Fruit fly (Drosophila melanogaster) whole organism, embryonic: Measurements from ENCODE around the gene Actn3.

Experiments used
- Atf-2 ChIP-seq: fragments of 200-800 bp; sonication (Bioruptor generic); optimal IDR thresholded peaks from 2 replicates; lab custom pipeline; 2016; ENCODE audit warnings: missing biosample characterization, missing genetic modification characterization
- Awh ChIP-seq: fragments of 200-800 bp; sonication (Bioruptor generic); IDR thresholded peaks from 2 replicates; pipeline ENCODE4, ENCODE4 v1.3.6; 2022; ENCODE audit warnings: missing biosample characterization, missing genetic modification characterization
- CG10959 ChIP-seq: fragments of 200-800 bp; sonication (Bioruptor generic); IDR thresholded peaks from 2 replicates; pipeline ENCODE4 v1.3.6; 2022; ENCODE audit warnings: missing biosample characterization, missing genetic modification characterization
- CG12744 ChIP-seq: fragments of 200-800 bp; sonication (Bioruptor generic); optimal IDR thresholded peaks from 2 replicates; lab custom pipeline; 2016; ENCODE audit warnings: missing biosample characterization, missing genetic modification characterization
- CG12769 ChIP-seq: fragments of 200-800 bp; sonication (Bioruptor generic); optimal IDR thresholded peaks from 2 replicates; lab custom pipeline; 2019; ENCODE audit warnings: missing biosample characterization, mild to moderate bottlenecking, missing genetic modification characterization, moderate library complexity
- CG14050 ChIP-seq: fragments of 200-800 bp; sonication (Bioruptor generic); IDR thresholded peaks from 3 replicates; pipeline ENCODE4 v1.3.6; 2022; ENCODE audit warnings: missing biosample characterization, missing genetic modification characterization
- CG17359 ChIP-seq: fragments of 200-800 bp; sonication (Bioruptor generic); optimal IDR thresholded peaks from 3 replicates; lab custom pipeline; 2018; ENCODE audit warnings: missing biosample characterization, mild to moderate bottlenecking, missing genetic modification characterization, moderate library complexity
- CG18599 ChIP-seq: fragments of 200-800 bp; sonication (Bioruptor generic); optimal IDR thresholded peaks from 3 replicates; lab custom pipeline; 2017; ENCODE audit warnings: missing biosample characterization, missing genetic modification characterization, mild to moderate bottlenecking, moderate library complexity, missing genetic modification reagents
- CG18619 ChIP-seq: fragments of 200-800 bp; sonication (Bioruptor generic); optimal IDR thresholded peaks from 3 replicates; lab custom pipeline; 2017; ENCODE audit warnings: missing biosample characterization, mild to moderate bottlenecking, missing genetic modification characterization
- CG2116 ChIP-seq: fragments of 200-800 bp; sonication (Bioruptor generic); optimal IDR thresholded peaks from 3 replicates; lab custom pipeline; 2018; ENCODE audit warnings: missing biosample characterization, mild to moderate bottlenecking, missing genetic modification characterization
- CG2199 ChIP-seq: fragments of 200-800 bp; sonication (Bioruptor generic); IDR thresholded peaks from 3 replicates; pipeline ENCODE4 v1.3.6; 2022; ENCODE audit warnings: missing biosample characterization, missing genetic modification characterization
- CG2678 ChIP-seq: fragments of 200-800 bp; sonication (Bioruptor generic); optimal IDR thresholded peaks from 3 replicates; lab custom pipeline; 2019; ENCODE audit warnings: missing biosample characterization, mild to moderate bottlenecking, missing genetic modification characterization, moderate library complexity
- CG31365 ChIP-seq: fragments of 200-800 bp; sonication (Bioruptor generic); optimal IDR thresholded peaks from 2 replicates; lab custom pipeline; 2018; ENCODE audit warnings: missing biosample characterization, mild to moderate bottlenecking, missing genetic modification characterization
- CG3726 ChIP-seq: fragments of 200-800 bp; sonication (Bioruptor generic); IDR thresholded peaks from 3 replicates; pipeline ENCODE4, ENCODE4 v1.3.6; 2022; ENCODE audit warnings: missing biosample characterization, missing genetic modification characterization
- CG6654 ChIP-seq: fragments of 200-800 bp; sonication (Bioruptor generic); optimal IDR thresholded peaks from 2 replicates; lab custom pipeline; 2017; ENCODE audit warnings: missing biosample characterization, mild to moderate bottlenecking, missing genetic modification characterization
- CG7839 ChIP-seq: fragments of 200-800 bp; sonication (Bioruptor generic); optimal IDR thresholded peaks from 3 replicates; lab custom pipeline; 2018; ENCODE audit warnings: missing biosample characterization, mild to moderate bottlenecking, missing genetic modification characterization, moderate library complexity
- CG8359 ChIP-seq: fragments of 200-800 bp; sonication (Bioruptor generic); optimal IDR thresholded peaks from 2 replicates; lab custom pipeline; 2017; ENCODE audit warnings: missing biosample characterization, mild to moderate bottlenecking, missing genetic modification characterization, borderline replicate concordance
- CG9932 ChIP-seq: fragments of 200-800 bp; sonication (Bioruptor generic); IDR thresholded peaks from 2 replicates; pipeline ENCODE4 v1.3.6; 2022; ENCODE audit warnings: missing biosample characterization, missing genetic modification characterization
- Chrac-16 ChIP-seq: fragments of 200-800 bp; sonication (Bioruptor generic); optimal IDR thresholded peaks from 3 replicates; lab custom pipeline; 2016; ENCODE audit warnings: missing biosample characterization, missing genetic modification characterization
- D19B ChIP-seq: fragments of 200-800 bp; sonication (Bioruptor generic); optimal IDR thresholded peaks from 2 replicates; lab custom pipeline; 2017; ENCODE audit warnings: missing biosample characterization, mild to moderate bottlenecking, missing genetic modification characterization
- Gug ChIP-seq: fragments of 200-800 bp; sonication (Bioruptor generic); IDR thresholded peaks from 4 replicates; pipeline ENCODE4 v1.3.6; 2022; ENCODE audit warnings: missing biosample characterization, missing genetic modification characterization
- Myb ChIP-seq: fragments of 200-800 bp; sonication (Bioruptor generic); optimal IDR thresholded peaks from 2 replicates; lab custom pipeline; 2016; ENCODE audit warnings: missing biosample characterization, missing genetic modification characterization
- NFAT ChIP-seq: fragments of 200-800 bp; sonication (Bioruptor generic); IDR thresholded peaks from 2 replicates; pipeline ENCODE4 v1.3.6; 2022; ENCODE audit warnings: missing biosample characterization, missing genetic modification characterization
- NK7.1 ChIP-seq: fragments of 200-800 bp; sonication (Bioruptor generic); optimal IDR thresholded peaks from 3 replicates; lab custom pipeline; 2016; ENCODE audit warnings: missing biosample characterization, missing genetic modification characterization
- Nf-YA ChIP-seq: fragments of 200-800 bp; sonication (Bioruptor generic); IDR thresholded peaks from 2 replicates; pipeline ENCODE4 v1.3.6; 2022; ENCODE audit warnings: missing biosample characterization, missing genetic modification characterization
- Oaz ChIP-seq: fragments of 200-800 bp; sonication (Bioruptor generic); IDR thresholded peaks from 2 replicates; pipeline ENCODE4 v1.3.6; 2022; ENCODE audit warnings: missing biosample characterization, missing genetic modification characterization
- PHDP ChIP-seq: fragments of 200-800 bp; sonication (Bioruptor generic); optimal IDR thresholded peaks from 3 replicates; lab custom pipeline; 2018; ENCODE audit warnings: missing biosample characterization, mild to moderate bottlenecking, missing genetic modification characterization, moderate library complexity
- Scr ChIP-seq: fragments of 200-800 bp; sonication (Bioruptor generic); IDR thresholded peaks from 2 replicates; pipeline ENCODE4 v1.3.6; 2022; ENCODE audit warnings: missing biosample characterization, missing genetic modification characterization; ENCODE audit not compliant: partially characterized antibody
- Six4 ChIP-seq: fragments of 200-800 bp; sonication (Bioruptor generic); optimal IDR thresholded peaks from 2 replicates; lab custom pipeline; 2016; ENCODE audit warnings: missing biosample characterization, missing genetic modification characterization
- Sry-δ ChIP-seq: fragments of 200-800 bp; sonication (Bioruptor generic); optimal IDR thresholded peaks from 2 replicates; lab custom pipeline; 2016; ENCODE audit warnings: missing biosample characterization, missing genetic modification characterization
- Ssrp ChIP-seq: fragments of 200-800 bp; sonication (Bioruptor generic); optimal IDR thresholded peaks from 2 replicates; lab custom pipeline; 2018; ENCODE audit warnings: missing biosample characterization, mild to moderate bottlenecking, missing genetic modification characterization, moderate library complexity
- Trl ChIP-seq, 3 experiments: fragments of >200 bp in 2 of 3; fragments of 200-800 bp in 1 of 3; sonication (Bioruptor generic) in 1 of 3; optimal IDR thresholded peaks; 2 replicates in 1 of 3; 3 replicates in 2 of 3; lab custom pipeline; 2016 to 2017; ENCODE audit warnings: missing biosample characterization in 1 of 3, missing genetic modification characterization in 1 of 3
- bab2 ChIP-seq: fragments of 200-800 bp; sonication (Bioruptor generic); optimal IDR thresholded peaks from 2 replicates; lab custom pipeline; 2016; ENCODE audit warnings: missing biosample characterization, missing genetic modification characterization
- bsh ChIP-seq, 2 experiments: fragments of 200-800 bp; sonication (Bioruptor generic); optimal IDR thresholded peaks; 2 replicates each; lab custom pipeline; 2017 to 2018; ENCODE audit warnings: mild to moderate bottlenecking in 2 of 2, missing biosample characterization in 2 of 2, missing genetic modification characterization in 2 of 2, moderate library complexity in 1 of 2
- cg ChIP-seq: fragments of 200-800 bp; sonication (Bioruptor generic); optimal IDR thresholded peaks from 3 replicates; lab custom pipeline; 2019; ENCODE audit warnings: missing biosample characterization, mild to moderate bottlenecking, missing genetic modification characterization, moderate library complexity
- fd3F ChIP-seq: fragments of 200-800 bp; sonication (Bioruptor generic); optimal IDR thresholded peaks from 2 replicates; lab custom pipeline; 2018; ENCODE audit warnings: missing biosample characterization, mild to moderate bottlenecking, missing genetic modification characterization, moderate library complexity
- ftz-f1 ChIP-seq: fragments of 200-800 bp; sonication (Bioruptor generic); optimal IDR thresholded peaks from 2 replicates; lab custom pipeline; 2016; ENCODE audit warnings: missing biosample characterization, missing genetic modification characterization
- fu2 ChIP-seq: fragments of 200-800 bp; sonication (Bioruptor generic); optimal IDR thresholded peaks from 2 replicates; lab custom pipeline; 2016; ENCODE audit warnings: missing biosample characterization, missing genetic modification characterization
- gcm2 ChIP-seq: fragments of 200-800 bp; sonication (Bioruptor generic); optimal IDR thresholded peaks from 2 replicates; lab custom pipeline; 2016; ENCODE audit warnings: missing biosample characterization, missing genetic modification characterization
- nerfin-1 ChIP-seq: fragments of 200-800 bp; sonication (Bioruptor generic); optimal IDR thresholded peaks from 3 replicates; lab custom pipeline; 2019; ENCODE audit warnings: missing biosample characterization, mild to moderate bottlenecking, missing genetic modification characterization, moderate library complexity
- org-1 ChIP-seq: fragments of 200-800 bp; sonication (Bioruptor generic); optimal IDR thresholded peaks from 2 replicates; lab custom pipeline; 2017; ENCODE audit warnings: missing biosample characterization, missing genetic modification characterization
- pfk ChIP-seq: fragments of 200-800 bp; sonication (Bioruptor generic); optimal IDR thresholded peaks from 2 replicates; lab custom pipeline; 2018; ENCODE audit warnings: missing biosample characterization, mild to moderate bottlenecking, missing genetic modification characterization, moderate library complexity
- ranshi ChIP-seq: fragments of 200-800 bp; sonication (Bioruptor generic); IDR thresholded peaks from 2 replicates; pipeline ENCODE4 v1.3.6; 2022; ENCODE audit warnings: missing biosample characterization, missing genetic modification characterization
- repo ChIP-seq: fragments of 200-800 bp; sonication (Bioruptor generic); optimal IDR thresholded peaks from 2 replicates; lab custom pipeline; 2016; ENCODE audit warnings: missing biosample characterization, missing genetic modification characterization
- rib ChIP-seq: fragments of 200-800 bp; sonication (Bioruptor generic); IDR thresholded peaks from 2 replicates; pipeline ENCODE4 v1.3.6; 2022; ENCODE audit warnings: missing biosample characterization, missing genetic modification characterization
- seq ChIP-seq: fragments of 200-800 bp; sonication (Bioruptor generic); IDR thresholded peaks from 2 replicates; pipeline ENCODE4 v1.3.6; 2022; ENCODE audit warnings: missing biosample characterization, missing genetic modification characterization
- sug ChIP-seq: fragments of 200-800 bp; optimal IDR thresholded peaks from 2 replicates; lab custom pipeline; 2019; ENCODE audit warnings: missing biosample characterization, mild to moderate bottlenecking, missing genetic modification characterization, moderate library complexity
- trh ChIP-seq: fragments of 200-800 bp; sonication (Bioruptor generic); optimal IDR thresholded peaks from 2 replicates; lab custom pipeline; 2016; ENCODE audit warnings: missing biosample characterization, missing genetic modification characterization
- tx ChIP-seq: fragments of 200-800 bp; sonication (Bioruptor generic); optimal IDR thresholded peaks from 2 replicates; lab custom pipeline; 2016; ENCODE audit warnings: missing biosample characterization, missing genetic modification characterization
- zen ChIP-seq: fragments of 200-800 bp; sonication (Bioruptor generic); optimal IDR thresholded peaks from 3 replicates; lab custom pipeline; 2018; ENCODE audit warnings: missing biosample characterization, mild to moderate bottlenecking, missing genetic modification characterization, moderate library complexity
- zen2 ChIP-seq: fragments of 200-800 bp; sonication (Bioruptor generic); IDR thresholded peaks from 3 replicates; pipeline ENCODE4 v1.3.6; 2022; ENCODE audit warnings: missing biosample characterization, missing genetic modification characterization; ENCODE audit not compliant: partially characterized antibody

Actn3 gene

DNA sequence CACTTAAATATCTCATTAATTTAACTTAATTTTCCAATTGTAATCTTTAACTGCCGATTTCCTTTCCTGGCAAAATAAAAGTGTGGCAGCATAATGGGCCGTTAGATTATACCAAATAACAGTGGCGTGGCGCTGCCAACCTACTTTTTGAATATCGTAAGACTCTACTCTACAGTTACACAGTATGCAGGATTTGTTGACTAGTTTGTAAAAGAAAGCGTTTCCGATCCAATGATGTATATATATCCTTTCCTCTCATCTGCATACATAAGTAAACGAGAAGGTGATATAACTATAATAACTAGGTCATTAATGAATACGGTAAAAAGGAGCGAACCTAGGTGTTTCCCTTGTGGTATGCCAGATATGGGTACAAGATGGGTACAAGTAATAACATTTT is 14.2 kb upstream of the Actn3 start, which contains the start of gene EMC2B (continued):
- TF ChIP-seq fu2 (GFP tag; lab: Kevin White, UChicago), result no peak
- TF ChIP-seq NFAT (GFP tag; lab: Robert Waterston, UW), result no peak
- TF ChIP-seq Six4, result no peak
- no peak for TF ChIP-seq Oaz (GFP tag; lab: Robert Waterston, UW)
- TF ChIP-seq Scr (GFP tag; lab: Robert Waterston, UW), result no peak
- TF ChIP-seq CG7839 (tag; lab: Kevin White, UChicago), result peak; percentile 59
- TF ChIP-seq CG8359, result no peak
- TF ChIP-seq fd3F (GFP tag; lab: Kevin White, UChicago), result no peak
- TF ChIP-seq Sry-δ, result no peak
- peak; percentile 21 for TF ChIP-seq bab2 (GFP tag; lab: Kevin White, UChicago)
- TF ChIP-seq zen2, result no peak
- TF ChIP-seq gcm2 (GFP tag; lab: Kevin White, UChicago), result no peak
- TF ChIP-seq Awh (GFP tag; lab: Robert Waterston, UW), result no peak
- no peak for TF ChIP-seq repo (GFP tag; lab: Kevin White, UChicago)
- TF ChIP-seq CG14050 (GFP tag; lab: Robert Waterston, UW), result no peak
- TF ChIP-seq trh (GFP tag; lab: Kevin White, UChicago), result no peak
- peak; percentile 33 for TF ChIP-seq sug (tag; lab: Kevin White, UChicago)
- TF ChIP-seq zen (tag; lab: Kevin White, UChicago), result no peak
- no peak for TF ChIP-seq CG2116 (GFP tag; lab: Kevin White, UChicago)
- no peak for TF ChIP-seq CG18599 (GFP tag; lab: Kevin White, UChicago)
- TF ChIP-seq CG12744, result no peak
- no peak for TF ChIP-seq Ssrp (tag; lab: Kevin White, UChicago)
- peak; percentile 77 for TF ChIP-seq Myb (GFP tag; lab: Kevin White, UChicago)
- no peak for TF ChIP-seq org-1 (GFP tag; lab: Kevin White, UChicago)
- TF ChIP-seq CG17359, result peak; percentile 12
- no peak for TF ChIP-seq ranshi (GFP tag; lab: Robert Waterston, UW)
- no peak for TF ChIP-seq CG6654
- peak; percentile 37 for TF ChIP-seq CG12769
- peak; percentile 13 for TF ChIP-seq tx (GFP tag; lab: Kevin White, UChicago)
- TF ChIP-seq Trl (optimal IDR thresholded peaks at IDR 0.05; lab: Kevin White, UChicago), result no peak
- peak; percentile 42 for TF ChIP-seq Trl (GFP tag; optimal IDR thresholded peaks at IDR 0.05; lab: Kevin White, UChicago)
- no peak for TF ChIP-seq rib (GFP tag; lab: Robert Waterston, UW)
- no peak for TF ChIP-seq Nf-YA
- TF ChIP-seq nerfin-1, result no peak
- no peak for TF ChIP-seq CG9932 (GFP tag; lab: Robert Waterston, UW)
- no peak for TF ChIP-seq pfk (GFP tag; lab: Kevin White, UChicago)
- peak; percentile 46 for TF ChIP-seq CG2678 (tag; lab: Kevin White, UChicago)
- no peak for TF ChIP-seq PHDP
- TF ChIP-seq Chrac-16 (GFP tag; lab: Kevin White, UChicago), result peak; percentile 16
- TF ChIP-seq CG18619 (GFP tag; lab: Kevin White, UChicago), result no peak
- peak; percentile 42 for TF ChIP-seq NK7.1
- TF ChIP-seq CG3726 (GFP tag; lab: Robert Waterston, UW), result no peak
- no peak for TF ChIP-seq CG10959 (GFP tag; lab: Robert Waterston, UW)
- TF ChIP-seq seq (GFP tag; lab: Robert Waterston, UW), result no peak
- no peak for TF ChIP-seq CG31365 (tag; lab: Kevin White, UChicago)
- no peak for TF ChIP-seq CG2199 (GFP tag; lab: Robert Waterston, UW)
- peak in 1 of 2 experiments; percentile 8 for TF ChIP-seq bsh (GFP tag; optimal IDR thresholded peaks at IDR 0.05; lab: Kevin White, UChicago)
- peak; percentile 43; the same call in 2 of the 4 replicates for TF ChIP-seq Gug (GFP tag; lab: Robert Waterston, UW)
- TF ChIP-seq D19B, result no peak
- no peak for TF ChIP-seq Atf-2 (GFP tag; lab: Kevin White, UChicago)
- no peak for TF ChIP-seq ftz-f1 (GFP tag; lab: Kevin White, UChicago)
- TF ChIP-seq cg (GFP tag; lab: Kevin White, UChicago), result no peak
